ENCODE assay signal across 3 worm cellular contexts in genomic region chrIII:12124392-12124791, ce11.
TF ChIP-seq lines count a peak whose summit lies in the region.

No protein-coding gene starts in this region.

TF ChIP-seq in whole organism, early embryonic, 17 proteins besides CTCF, POLR2A, EP300 and RAD21:
- TF ChIP-seq tbx-11 (GFP tag; IDR thresholded peaks at IDR 0.05; lab: Robert Waterston, UW), result 0 out of 2 replicates have a peak, but pooled peaks have one; percentile 5
- peak; percentile 68 for TF ChIP-seq ceh-36 (tag; optimal IDR thresholded peaks at IDR 0.05; lab: Kevin White, UChicago)
- no peak for TF ChIP-seq hmbx-1 (tag; optimal IDR thresholded peaks at IDR 0.05; lab: Kevin White, UChicago)

TF ChIP-seq in whole organism, midembryonic, 9 proteins besides CTCF, POLR2A, EP300 and RAD21:
- TF ChIP-seq klf-2 (GFP tag; conservative IDR thresholded peaks at IDR 0.05; lab: Robert Waterston, UW) (no peak), cog-1 (tag; optimal IDR thresholded peaks at IDR 0.05; lab: Kevin White, UChicago) (no peak), tab-1 (GFP tag; IDR thresholded peaks at IDR 0.05; lab: Robert Waterston, UW) (no peak), T22C8.4 (GFP tag; IDR thresholded peaks at IDR 0.05; lab: Robert Waterston, UW) (no peak), ztf-23 (GFP tag; IDR thresholded peaks at IDR 0.05; lab: Robert Waterston, UW) (no peak), ztf-29 (GFP tag; IDR thresholded peaks at IDR 0.05; lab: Robert Waterston, UW) (peak; percentile 59; the same call in 1 of the 2 replicates), ref-1 (GFP tag; conservative IDR thresholded peaks at IDR 0.05; lab: Robert Waterston, UW) (no peak), flt-1 (GFP tag; IDR thresholded peaks at IDR 0.05; lab: Robert Waterston, UW) (0 out of 2 replicates have a peak, but pooled peaks have one; percentile 43), med-1 (GFP tag; optimal IDR thresholded peaks at IDR 0.05; lab: Kevin White, UChicago; ENCODE audit: insufficient read depth) (no peak)

TF ChIP-seq in whole organism, mixed stage, embryonic, 35 proteins besides CTCF, POLR2A, EP300 and RAD21:
- TF ChIP-seq lsy-2 (tag; optimal IDR thresholded peaks at IDR 0.05; lab: Kevin White, UChicago) (no peak), nhr-2 (tag; optimal IDR thresholded peaks at IDR 0.05; lab: Kevin White, UChicago) (no peak), mep-1 (tag; optimal IDR thresholded peaks at IDR 0.05; lab: Kevin White, UChicago) (no peak), pha-4 (tag; optimal IDR thresholded peaks at IDR 0.05; lab: Kevin White, UChicago) (no peak), tbx-8 (GFP tag; optimal IDR thresholded peaks at IDR 0.05; lab: Kevin White, UChicago) (no peak), ham-2 (GFP tag; optimal IDR thresholded peaks at IDR 0.05; lab: Kevin White, UChicago) (peak; percentile 23), zip-8 (tag; optimal IDR thresholded peaks at IDR 0.05; lab: Kevin White, UChicago) (no peak)
